Worm (Caenorhabditis elegans): ENCODE measurements around the gene oig-8.

- TF ChIP-seq hlh-13 (GFP tag; optimal IDR thresholded peaks at IDR 0.05) (no peak), pag-3 (tag; optimal IDR thresholded peaks at IDR 0.05; ENCODE audit: borderline replicate concordance) (no peak), madf-2 (tag; optimal IDR thresholded peaks at IDR 0.05) (no peak), nhr-11 (tag; optimal IDR thresholded peaks at IDR 0.05) (no peak), ztf-16 (tag; optimal IDR thresholded peaks at IDR 0.05) (no peak), nfya-1 (tag; optimal IDR thresholded peaks at IDR 0.05) (no peak), C38D4.7 (GFP tag; optimal IDR thresholded peaks at IDR 0.05) (no peak), fkh-6 (tag; optimal IDR thresholded peaks at IDR 0.05) (no peak)
Observed at ce11 chrII:6615232-6616029, 33.5 kb downstream of the oig-8 start.

All from whole organism, late embryonic.